Fruit fly (Drosophila melanogaster) whole organism, embryonic: ENCODE measurements around the gene Mgat4a.

Experiments
- Atf-2 ChIP-seq: fragments of 200-800 bp; sonication (Bioruptor generic); optimal IDR thresholded peaks from 2 replicates; lab custom pipeline; 2016; ENCODE audit warnings: missing biosample characterization, missing genetic modification characterization
- CG10147 ChIP-seq: fragments of 200-800 bp; sonication (Bioruptor generic); optimal IDR thresholded peaks from 2 replicates; lab custom pipeline; 2019; ENCODE audit warnings: missing biosample characterization, mild to moderate bottlenecking, missing genetic modification characterization, moderate library complexity
- CG11085 ChIP-seq: fragments of 200-800 bp; sonication (Bioruptor generic); IDR thresholded peaks from 2 replicates; pipeline ENCODE4 v1.3.6; 2022; ENCODE audit warnings: missing biosample characterization, missing genetic modification characterization
- CG11696 ChIP-seq: fragments of 200-800 bp; sonication (Bioruptor generic); IDR thresholded peaks from 2 replicates; pipeline ENCODE4 v1.3.6; 2022; ENCODE audit warnings: missing biosample characterization, missing genetic modification characterization
- CG12104 ChIP-seq: fragments of 200-800 bp; sonication (Bioruptor generic); optimal IDR thresholded peaks from 3 replicates; lab custom pipeline; 2016; ENCODE audit warnings: missing biosample characterization, missing genetic modification characterization
- CG12219 ChIP-seq: fragments of 200-800 bp; sonication (Bioruptor generic); optimal IDR thresholded peaks from 3 replicates; lab custom pipeline; 2018; ENCODE audit warnings: missing biosample characterization, mild to moderate bottlenecking, missing genetic modification characterization
- CG12299 ChIP-seq: fragments of 200-800 bp; sonication (Bioruptor generic); optimal IDR thresholded peaks from 2 replicates; lab custom pipeline; 2018; ENCODE audit warnings: missing biosample characterization, mild to moderate bottlenecking, missing genetic modification characterization
- CG12942 ChIP-seq: fragments of 200-800 bp; sonication (Bioruptor generic); optimal IDR thresholded peaks from 3 replicates; lab custom pipeline; 2016; ENCODE audit warnings: missing biosample characterization, missing genetic modification characterization
- CG13624 ChIP-seq: fragments of 200-800 bp; sonication (Bioruptor generic); optimal IDR thresholded peaks from 2 replicates; lab custom pipeline; 2016; ENCODE audit warnings: missing biosample characterization, missing genetic modification characterization
- CG14441 ChIP-seq: fragments of 200-800 bp; sonication (Bioruptor generic); IDR thresholded peaks from 2 replicates; pipeline ENCODE4 v1.3.6; 2022; ENCODE audit warnings: missing biosample characterization, missing genetic modification characterization
- CG14860 ChIP-seq: fragments of 200-800 bp; sonication (Bioruptor generic); IDR thresholded peaks from 3 replicates; pipeline ENCODE4 v1.3.6; 2022; ENCODE audit warnings: missing biosample characterization, missing genetic modification characterization; ENCODE audit not compliant: partially characterized antibody
- CG17361 ChIP-seq: fragments of 200-800 bp; sonication (Bioruptor generic); IDR thresholded peaks from 3 replicates; pipeline ENCODE4 v1.3.6; 2022; ENCODE audit warnings: missing biosample characterization, missing genetic modification characterization
- CG2875 ChIP-seq: fragments of 200-800 bp; sonication (Bioruptor generic); optimal IDR thresholded peaks from 2 replicates; lab custom pipeline; 2017; ENCODE audit warnings: missing biosample characterization, mild to moderate bottlenecking, missing genetic modification characterization, missing genetic modification reagents
- CG2889 ChIP-seq: fragments of 200-800 bp; sonication (Bioruptor generic); IDR thresholded peaks from 3 replicates; pipeline ENCODE4 v1.3.6; 2022; ENCODE audit warnings: missing biosample characterization, missing genetic modification characterization
- CG31441 ChIP-seq: fragments of 200-800 bp; sonication (Bioruptor generic); IDR thresholded peaks from 2 replicates; pipeline ENCODE4 v1.3.6; 2022; ENCODE audit warnings: missing biosample characterization, missing genetic modification characterization
- CG4404 ChIP-seq: fragments of 200-800 bp; sonication (Bioruptor generic); IDR thresholded peaks from 2 replicates; pipeline ENCODE4 v1.3.6; 2022; ENCODE audit warnings: missing biosample characterization, missing genetic modification characterization
- CG6272 ChIP-seq: fragments of 200-800 bp; sonication (Bioruptor generic); IDR thresholded peaks from 2 replicates; pipeline ENCODE4 v1.3.6; 2022; ENCODE audit warnings: missing biosample characterization, missing genetic modification characterization
- CG6683 ChIP-seq: fragments of 200-800 bp; sonication (Bioruptor generic); optimal IDR thresholded peaks from 2 replicates; lab custom pipeline; 2017; ENCODE audit warnings: missing biosample characterization, mild to moderate bottlenecking, missing genetic modification characterization, missing genetic modification reagents
- CG7372 ChIP-seq: fragments of 200-800 bp; sonication (Bioruptor generic); IDR thresholded peaks from 2 replicates; pipeline ENCODE4 v1.3.6; 2022; ENCODE audit warnings: missing biosample characterization, missing genetic modification characterization
- CG8290 ChIP-seq, 3 experiments: fragments of 200-800 bp; sonication (Bioruptor generic); optimal IDR thresholded peaks; 2 replicates each; lab custom pipeline; 2016 to 2019; ENCODE audit warnings: missing biosample characterization in 3 of 3, missing genetic modification characterization in 3 of 3, mild to moderate bottlenecking in 2 of 3, moderate library complexity in 1 of 3
- CG8388 ChIP-seq: fragments of 200-800 bp; sonication (Bioruptor generic); optimal IDR thresholded peaks from 2 replicates; lab custom pipeline; 2019; ENCODE audit warnings: missing biosample characterization, mild to moderate bottlenecking, missing genetic modification characterization, moderate library complexity
- CG9609 ChIP-seq: fragments of 200-800 bp; sonication (Bioruptor generic); optimal IDR thresholded peaks from 3 replicates; lab custom pipeline; 2016; ENCODE audit warnings: missing biosample characterization, missing genetic modification characterization
- Dip3 ChIP-seq: fragments of 200-800 bp; sonication (Bioruptor generic); optimal IDR thresholded peaks from 3 replicates; lab custom pipeline; 2016; ENCODE audit warnings: missing biosample characterization, missing genetic modification characterization
- Doc2 ChIP-seq: fragments of 200-800 bp; sonication (Bioruptor generic); IDR thresholded peaks from 2 replicates; pipeline ENCODE4 v1.3.6; 2022; ENCODE audit warnings: missing biosample characterization, missing genetic modification characterization
- HHEX ChIP-seq: fragments of 200-800 bp; sonication (Bioruptor generic); optimal IDR thresholded peaks from 3 replicates; lab custom pipeline; 2017; ENCODE audit warnings: missing biosample characterization, mild to moderate bottlenecking, missing genetic modification characterization, missing genetic modification reagents
- Hmr ChIP-seq: fragments of 200-800 bp; sonication (Bioruptor generic); optimal IDR thresholded peaks from 3 replicates; lab custom pipeline; 2017; ENCODE audit warnings: mild to moderate bottlenecking, missing biosample characterization, missing genetic modification reagents, missing genetic modification characterization
- Hr51 ChIP-seq, 2 experiments: fragments of 200-800 bp; sonication (Bioruptor generic); optimal IDR thresholded peaks; 2 replicates in 1 of 2; 3 replicates in 1 of 2; lab custom pipeline; 2016 to 2018; ENCODE audit warnings: missing biosample characterization in 2 of 2, missing genetic modification characterization in 2 of 2, mild to moderate bottlenecking in 1 of 2, moderate library complexity in 1 of 2
- Myb ChIP-seq: fragments of 200-800 bp; sonication (Bioruptor generic); optimal IDR thresholded peaks from 2 replicates; lab custom pipeline; 2016; ENCODE audit warnings: missing biosample characterization, missing genetic modification characterization
- NC2α ChIP-seq: fragments of 200-800 bp; sonication (Bioruptor generic); optimal IDR thresholded peaks from 2 replicates; lab custom pipeline; 2016; ENCODE audit warnings: missing biosample characterization, missing genetic modification characterization
- Scr ChIP-seq: fragments of 200-800 bp; sonication (Bioruptor generic); IDR thresholded peaks from 2 replicates; pipeline ENCODE4 v1.3.6; 2022; ENCODE audit warnings: missing biosample characterization, missing genetic modification characterization; ENCODE audit not compliant: partially characterized antibody
- Sox100B ChIP-seq: fragments of 200-800 bp; sonication (Bioruptor generic); optimal IDR thresholded peaks from 3 replicates; lab custom pipeline; 2018; ENCODE audit warnings: missing biosample characterization, mild to moderate bottlenecking, missing genetic modification characterization
- Ssrp ChIP-seq: fragments of 200-800 bp; sonication (Bioruptor generic); optimal IDR thresholded peaks from 2 replicates; lab custom pipeline; 2018; ENCODE audit warnings: missing biosample characterization, mild to moderate bottlenecking, missing genetic modification characterization, moderate library complexity
- Trl ChIP-seq, 3 experiments: fragments of >200 bp in 2 of 3; fragments of 200-800 bp in 1 of 3; sonication (Bioruptor generic) in 1 of 3; optimal IDR thresholded peaks; 2 replicates in 1 of 3; 3 replicates in 2 of 3; lab custom pipeline; 2016 to 2017; ENCODE audit warnings: missing biosample characterization in 1 of 3, missing genetic modification characterization in 1 of 3
- Xrp1 ChIP-seq: fragments of 200-800 bp; sonication (Bioruptor generic); IDR thresholded peaks from 2 replicates; pipeline ENCODE4 v1.3.6; 2022; ENCODE audit warnings: missing biosample characterization, missing genetic modification characterization
- bab2 ChIP-seq: fragments of 200-800 bp; sonication (Bioruptor generic); optimal IDR thresholded peaks from 2 replicates; lab custom pipeline; 2016; ENCODE audit warnings: missing biosample characterization, missing genetic modification characterization
- br ChIP-seq: fragments of >200 bp; optimal IDR thresholded peaks from 2 replicates; lab custom pipeline; 2017
- corto ChIP-seq: fragments of 200-800 bp; sonication (Bioruptor generic); optimal IDR thresholded peaks from 2 replicates; lab custom pipeline; 2016; ENCODE audit warnings: missing biosample characterization, mild to moderate bottlenecking, missing genetic modification characterization, moderate library complexity
- fd102C ChIP-seq: fragments of 200-800 bp; sonication (Bioruptor generic); optimal IDR thresholded peaks from 2 replicates; lab custom pipeline; 2018; ENCODE audit warnings: missing biosample characterization, mild to moderate bottlenecking, missing genetic modification characterization, moderate library complexity
- gfzf ChIP-seq: fragments of 200-800 bp; sonication (Bioruptor generic); optimal IDR thresholded peaks from 2 replicates; lab custom pipeline; 2016; ENCODE audit warnings: missing biosample characterization, mild to moderate bottlenecking, missing genetic modification characterization, moderate library complexity
- grau ChIP-seq: fragments of 200-800 bp; optimal IDR thresholded peaks from 3 replicates; lab custom pipeline; 2019; ENCODE audit warnings: missing biosample characterization, mild to moderate bottlenecking, missing genetic modification characterization, moderate library complexity
- gt ChIP-seq: fragments of 200-800 bp; sonication (Bioruptor generic); IDR thresholded peaks from 2 replicates; pipeline ENCODE4 v1.3.6; 2022; ENCODE audit warnings: missing biosample characterization, missing genetic modification characterization
- hth ChIP-seq: fragments of >200 bp; optimal IDR thresholded peaks from 2 replicates; lab custom pipeline; 2017; ENCODE audit warnings: inconsistent platforms
- inv ChIP-seq: fragments of 200-800 bp; sonication (Bioruptor generic); IDR thresholded peaks from 2 replicates; pipeline ENCODE4 v1.3.6; 2022; ENCODE audit warnings: missing biosample characterization, missing genetic modification characterization; ENCODE audit not compliant: partially characterized antibody
- klu ChIP-seq: fragments of 200-800 bp; sonication (Bioruptor generic); IDR thresholded peaks from 2 replicates; pipeline ENCODE4 v1.3.6; 2022; ENCODE audit warnings: missing biosample characterization, missing genetic modification characterization
- pho ChIP-seq: fragments of 200-800 bp; sonication (Bioruptor generic); optimal IDR thresholded peaks from 2 replicates; lab custom pipeline; 2016; ENCODE audit warnings: missing biosample characterization, missing genetic modification characterization
- rib ChIP-seq: fragments of 200-800 bp; sonication (Bioruptor generic); IDR thresholded peaks from 2 replicates; pipeline ENCODE4 v1.3.6; 2022; ENCODE audit warnings: missing biosample characterization, missing genetic modification characterization
- sna ChIP-seq: fragments of 200-800 bp; sonication (Bioruptor generic); IDR thresholded peaks from 2 replicates; pipeline ENCODE4 v1.3.6; 2022; ENCODE audit warnings: missing biosample characterization, missing genetic modification characterization; ENCODE audit not compliant: partially characterized antibody
- stwl ChIP-seq: fragments of 200-800 bp; sonication (Bioruptor generic); optimal IDR thresholded peaks from 3 replicates; lab custom pipeline; 2018; ENCODE audit warnings: missing biosample characterization, mild to moderate bottlenecking, missing genetic modification characterization, moderate library complexity

The Mgat4a gene

dm6 chr3L:14801854-14802616, 40.2 kb downstream of the Mgat4a start, which contains the start of gene NHP2 (continued):
- TF ChIP-seq Hr51 (GFP tag; optimal IDR thresholded peaks at IDR 0.05; lab: Kevin White, UChicago) (peak in 1 of 2 experiments; percentile 71), CG6272 (GFP tag; lab: Robert Waterston, UW) (no peak), CG9609 (GFP tag; lab: Kevin White, UChicago) (peak; percentile 23), CG6683 (peak; percentile 50), CG10147 (GFP tag; lab: Kevin White, UChicago) (peak; percentile 81), NC2α (peak; percentile 36), Xrp1 (peak; percentile 88), CG11696 (GFP tag; lab: Robert Waterston, UW) (peak; percentile 37; the same call in 1 of the 2 replicates), bab2 (GFP tag; lab: Kevin White, UChicago) (peak; percentile 73), fd102C (GFP tag; lab: Kevin White, UChicago) (no peak), Scr (peak; percentile 48), pho (GFP tag; lab: Kevin White, UChicago) (peak; percentile 71), Hmr (GFP tag; lab: Kevin White, UChicago) (peak; percentile 91), Trl (optimal IDR thresholded peaks at IDR 0.05; lab: Kevin White, UChicago) (no peak), Trl (GFP tag; optimal IDR thresholded peaks at IDR 0.05; lab: Kevin White, UChicago) (peak; percentile 22), rib (GFP tag; lab: Robert Waterston, UW) (peak; percentile 60; the same call in 1 of the 2 replicates), stwl (peak; percentile 87), CG2875 (GFP tag; lab: Kevin White, UChicago) (peak; percentile 67), inv (GFP tag; lab: Robert Waterston, UW) (no peak), CG11085 (GFP tag; lab: Robert Waterston, UW) (peak; percentile 68; the same call in 1 of the 2 replicates), Ssrp (tag; lab: Kevin White, UChicago) (peak; percentile 70), CG8388 (GFP tag; lab: Kevin White, UChicago) (peak; percentile 80), gfzf (GFP tag; lab: Kevin White, UChicago) (peak; percentile 96), klu (peak; percentile 43; the same call in 1 of the 2 replicates), Atf-2 (GFP tag; lab: Kevin White, UChicago) (peak; percentile 60), CG12219 (peak; percentile 76), grau (peak; percentile 82), CG7372 (peak; percentile 76), CG14860 (GFP tag; lab: Robert Waterston, UW) (no peak), br (lab: Kevin White, UChicago) (no peak), corto (GFP tag; lab: Kevin White, UChicago) (peak; percentile 25), CG2889 (GFP tag; lab: Robert Waterston, UW) (no peak; the same call in 2 of the 3 replicates), CG17361 (peak; percentile 80), CG12942 (peak; percentile 67), gt (GFP tag; lab: Robert Waterston, UW) (0 out of 2 replicates have a peak, but pooled peaks have one; percentile 15), hth (lab: Kevin White, UChicago) (no peak), CG8290 (GFP tag; optimal IDR thresholded peaks at IDR 0.05; lab: Kevin White, UChicago) (peak; percentile 84), CG8290 (tag; optimal IDR thresholded peaks at IDR 0.05; lab: Kevin White, UChicago) (peak in 1 of 2 experiments; percentile 33), sna (GFP tag; lab: Robert Waterston, UW) (no peak), CG12299 (peak; percentile 75), HHEX (GFP tag; lab: Kevin White, UChicago) (peak; percentile 85), Myb (GFP tag; lab: Kevin White, UChicago) (peak; percentile 73), CG12104 (GFP tag; lab: Kevin White, UChicago) (peak; percentile 78), CG13624 (GFP tag; lab: Kevin White, UChicago) (peak; percentile 49), CG31441 (peak; percentile 92), Dip3 (GFP tag; lab: Kevin White, UChicago) (peak; percentile 50), Sox100B (GFP tag; lab: Kevin White, UChicago) (no peak), CG14441 (GFP tag; lab: Robert Waterston, UW) (peak; percentile 71; the same call in 1 of the 2 replicates), CG4404 (GFP tag; lab: Robert Waterston, UW) (no peak), Doc2 (GFP tag; lab: Robert Waterston, UW) (no peak)
